Fruit fly (Drosophila melanogaster) whole organism, pupa: ENCODE measurements around the gene CG13970.

ENCODE experiments used
- CG10348 ChIP-seq: fragments of 200-800 bp; sonication (Bioruptor generic); IDR thresholded peaks from 2 replicates; pipeline ENCODE4 v1.3.6; 2022; ENCODE audit warnings: missing biosample characterization, missing genetic modification characterization
- CG12605 ChIP-seq: fragments of 200-800 bp; sonication (Bioruptor generic); IDR thresholded peaks from 2 replicates; pipeline ENCODE4 v1.3.6; 2022; ENCODE audit warnings: missing biosample characterization, missing genetic modification characterization
- CG13204 ChIP-seq: fragments of 200-800 bp; sonication (Bioruptor generic); optimal IDR thresholded peaks from 2 replicates; lab custom pipeline; 2018; ENCODE audit warnings: missing biosample characterization, mild to moderate bottlenecking, missing genetic modification characterization, moderate library complexity
- CG14655 ChIP-seq: fragments of 200-800 bp; sonication (Bioruptor generic); optimal IDR thresholded peaks from 3 replicates; lab custom pipeline; 2017; ENCODE audit warnings: mild to moderate bottlenecking, missing biosample characterization, missing genetic modification reagents, missing genetic modification characterization
- CG15710 ChIP-seq: fragments of 200-800 bp; sonication (Bioruptor generic); optimal IDR thresholded peaks from 2 replicates; lab custom pipeline; 2018; ENCODE audit warnings: missing biosample characterization, mild to moderate bottlenecking, missing genetic modification characterization, moderate library complexity
- CG17806 ChIP-seq: fragments of 200-800 bp; sonication (Bioruptor generic); optimal IDR thresholded peaks from 2 replicates; lab custom pipeline; 2018; ENCODE audit warnings: missing biosample characterization, mild to moderate bottlenecking, missing genetic modification characterization, moderate library complexity
- CG32121 ChIP-seq: fragments of 200-800 bp; sonication (Bioruptor generic); IDR thresholded peaks from 2 replicates; pipeline ENCODE4 v1.3.6; 2022; ENCODE audit warnings: missing biosample characterization, missing genetic modification characterization
- CG34367 ChIP-seq: fragments of 200-800 bp; sonication (Bioruptor generic); optimal IDR thresholded peaks from 2 replicates; lab custom pipeline; 2018; ENCODE audit warnings: missing biosample characterization, mild to moderate bottlenecking, missing genetic modification characterization
- CG4496 ChIP-seq: fragments of 200-800 bp; sonication (Bioruptor generic); IDR thresholded peaks from 3 replicates; pipeline ENCODE4 v1.3.6; 2022; ENCODE audit warnings: missing biosample characterization, missing genetic modification characterization
- CG8159 ChIP-seq: fragments of 200-800 bp; sonication (Bioruptor generic); optimal IDR thresholded peaks from 3 replicates; lab custom pipeline; 2018; ENCODE audit warnings: missing biosample characterization, mild to moderate bottlenecking, missing genetic modification characterization, moderate library complexity
- CG8301 ChIP-seq: fragments of 200-800 bp; sonication (Bioruptor generic); optimal IDR thresholded peaks from 2 replicates; lab custom pipeline; 2018; ENCODE audit warnings: missing biosample characterization, mild to moderate bottlenecking, missing genetic modification characterization
- CG9948 ChIP-seq: fragments of 200-800 bp; sonication (Bioruptor generic); optimal IDR thresholded peaks from 2 replicates; lab custom pipeline; 2018; ENCODE audit warnings: missing biosample characterization, mild to moderate bottlenecking, missing genetic modification characterization, moderate library complexity
- D1 ChIP-seq: fragments of 200-800 bp; sonication (Bioruptor generic); optimal IDR thresholded peaks from 2 replicates; lab custom pipeline; 2018; ENCODE audit warnings: missing biosample characterization, mild to moderate bottlenecking, missing genetic modification characterization, moderate library complexity
- EcR ChIP-seq: fragments of 200-800 bp; sonication (Bioruptor generic); optimal IDR thresholded peaks from 3 replicates; lab custom pipeline; 2019; ENCODE audit warnings: missing biosample characterization, missing genetic modification characterization, mild to moderate bottlenecking, moderate library complexity, missing genetic modification reagents
- Ets98B ChIP-seq: fragments of 200-800 bp; sonication (Bioruptor generic); IDR thresholded peaks from 2 replicates; pipeline ENCODE4 v1.3.6; 2022; ENCODE audit warnings: missing biosample characterization, missing genetic modification characterization
- Pif1B ChIP-seq: fragments of 200-800 bp; sonication (Bioruptor generic); optimal IDR thresholded peaks from 3 replicates; lab custom pipeline; 2016; ENCODE audit warnings: missing biosample characterization, missing genetic modification characterization
- Snoo ChIP-seq: fragments of 200-800 bp; sonication (Bioruptor generic); optimal IDR thresholded peaks from 3 replicates; lab custom pipeline; 2017; ENCODE audit warnings: missing biosample characterization, mild to moderate bottlenecking, missing genetic modification characterization, inconsistent platforms
- fd96Ca ChIP-seq: fragments of 200-800 bp; sonication (Bioruptor generic); IDR thresholded peaks from 3 replicates; pipeline ENCODE4 v1.3.6; 2022; ENCODE audit warnings: missing biosample characterization, missing genetic modification characterization
- gl ChIP-seq: fragments of 200-800 bp; sonication (Bioruptor generic); optimal IDR thresholded peaks from 2 replicates; lab custom pipeline; 2018; ENCODE audit warnings: missing biosample characterization, mild to moderate bottlenecking, missing genetic modification characterization
- rn ChIP-seq: fragments of 200-800 bp; sonication (Bioruptor generic); IDR thresholded peaks from 2 replicates; pipeline ENCODE4 v1.3.6; 2022; ENCODE audit warnings: missing biosample characterization, missing genetic modification characterization

CG13970 gene

dm6 chr2L:20075234-20075803, 28.6 kb downstream of the CG13970 start, which contains the start of the genes pr and neb:
Gene pr (minus strand): TSS chr2L:20075458.
Gene neb (plus strand): TSS chr2L:20075757.
- TF ChIP-seq CG12605 (GFP tag; lab: Robert Waterston, UW) (0 out of 2 replicates have a peak, but pooled peaks have one; percentile 39), D1 (no peak), CG10348 (no peak), CG34367 (tag; lab: Kevin White, UChicago) (peak; percentile 36), CG14655 (GFP tag; lab: Kevin White, UChicago) (no peak), CG15710 (tag; lab: Kevin White, UChicago) (peak; percentile 50), Pif1B (GFP tag; lab: Kevin White, UChicago) (peak; percentile 61)

DNA sequence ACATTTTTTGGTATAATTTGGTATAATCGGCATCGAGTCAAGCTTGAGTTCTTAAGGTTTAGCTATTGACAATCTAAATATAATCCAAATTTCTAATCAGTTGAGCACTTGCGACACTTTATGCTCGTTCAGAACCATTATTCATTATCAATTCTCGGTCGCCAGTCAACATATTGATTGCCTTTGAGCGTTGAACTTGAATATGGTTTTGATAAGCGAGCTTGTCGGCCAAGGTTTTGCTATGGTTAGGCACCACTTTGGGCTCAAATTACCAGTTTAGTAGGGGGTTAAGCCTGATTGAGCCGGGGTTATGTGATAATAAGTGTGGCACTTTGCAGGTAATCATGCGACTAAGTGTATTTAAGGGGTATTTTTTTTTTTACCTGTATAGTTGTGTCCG, 29.6 kb downstream of the CG13970 start:
- TF ChIP-seq CG4496 (GFP tag; lab: Robert Waterston, UW) = no peak
- no peak for TF ChIP-seq CG10348
- no peak for TF ChIP-seq EcR
- no peak for TF ChIP-seq rn (GFP tag; lab: Robert Waterston, UW)

dm6 chr2L:20072095-20072494, 31.9 kb downstream of the CG13970 start, which contains the start of gene CG10730:
Gene CG10730 (minus strand): TSS chr2L:20072195.
- no peak for TF ChIP-seq CG4496 (GFP tag; lab: Robert Waterston, UW)
- TF ChIP-seq CG9948 (tag; lab: Kevin White, UChicago) = no peak
- TF ChIP-seq CG34367 (tag; lab: Kevin White, UChicago) = no peak

dm6 chr2L:20069158-20070016, 34.6 kb downstream of the CG13970 start:
- TF ChIP-seq Pif1B (GFP tag; lab: Kevin White, UChicago) = no peak
- peak; percentile 87 for TF ChIP-seq EcR
- no peak for TF ChIP-seq CG14655 (GFP tag; lab: Kevin White, UChicago)

- TF ChIP-seq CG32121 (no peak), CG9948 (tag; lab: Kevin White, UChicago) (no peak), EcR (peak; percentile 84), CG8301 (tag; lab: Kevin White, UChicago) (no peak)
- TF ChIP-seq, all 21 proteins: peak for 1
These were observed 36.0 kb downstream of the CG13970 start for dm6 chr2L:20067928-20068327.

DNA sequence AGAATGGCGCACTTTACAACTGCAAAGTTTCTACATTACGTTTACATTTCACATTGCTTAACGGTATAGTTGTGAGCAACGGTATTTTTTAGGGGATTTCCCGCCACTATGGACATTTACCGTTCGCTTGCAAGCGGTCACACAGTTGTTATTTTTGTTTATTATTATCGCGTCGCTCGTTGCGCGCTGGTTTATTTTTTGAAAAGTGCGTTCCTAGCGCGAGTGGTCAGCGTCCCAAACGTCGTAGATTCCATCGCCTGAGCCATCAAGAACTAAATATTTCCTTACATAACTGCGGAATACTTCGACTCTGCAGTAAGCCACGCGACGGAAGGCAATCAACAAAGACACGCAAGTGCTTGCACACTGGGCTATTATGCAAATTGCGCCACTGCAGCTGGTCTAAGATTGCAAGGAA, 37.7 kb downstream of the CG13970 start, which contains the start of gene bwa:
Gene bwa (plus strand): TSS at position 159 of the 418 bp plus-strand sequence.
- TF ChIP-seq fd96Ca (GFP tag; lab: Robert Waterston, UW) (peak; percentile 36; the same call in 1 of the 3 replicates), CG8159 (tag; lab: Kevin White, UChicago) (no peak), EcR (peak; percentile 13), CG17806 (tag; lab: Kevin White, UChicago) (no peak), gl (tag; lab: Kevin White, UChicago) (peak; percentile 19)

dm6 chr2L:20065516-20065915, 38.4 kb downstream of the CG13970 start, which contains the start of gene vls:
Gene vls (minus strand): TSS chr2L:20065679.
- TF ChIP-seq CG9948 (tag; lab: Kevin White, UChicago) (no peak), EcR (no peak), rn (GFP tag; lab: Robert Waterston, UW) (no peak), Pif1B (GFP tag; lab: Kevin White, UChicago) (no peak), CG8159 (tag; lab: Kevin White, UChicago) (no peak), CG13204 (no peak), Snoo (tag; lab: Kevin White, UChicago) (no peak), fd96Ca (GFP tag; lab: Robert Waterston, UW) (no peak), Ets98B (no peak)

dm6 chr2L:20061018-20061657, 42.8 kb downstream of the CG13970 start, which contains the start of the genes barr and lok:
Gene barr (minus strand): TSS chr2L:20061370.
Gene lok (plus strand): TSS chr2L:20061422.
- TF ChIP-seq CG15710 (tag; lab: Kevin White, UChicago) = peak; percentile 20
- TF ChIP-seq Ets98B = no peak
- no peak for TF ChIP-seq EcR
- peak; percentile 17 for TF ChIP-seq CG9948 (tag; lab: Kevin White, UChicago)
- TF ChIP-seq CG8159 (tag; lab: Kevin White, UChicago) = peak; percentile 37
